Worm (Caenorhabditis elegans) whole organism, mixed stage, embryonic: ENCODE data around the gene W01D2.1.

Experiments
- M03D4.4 ChIP-seq: sonication (generic microtip); optimal IDR thresholded peaks from 2 replicates; lab custom pipeline; 2017; ENCODE audit warnings: mild to moderate bottlenecking, missing genetic modification characterization, missing compliant biosample characterization
- bed-3 ChIP-seq: fragments of 200-800 bp; sonication (Bioruptor generic); optimal IDR thresholded peaks from 3 replicates; lab custom pipeline; 2018; ENCODE audit warnings: mild to moderate bottlenecking, missing genetic modification characterization, moderate library complexity, missing compliant biosample characterization
- blmp-1 ChIP-seq: fragments of 150-350 bp; optimal IDR thresholded peaks from 2 replicates; lab custom pipeline; 2014; ENCODE audit warnings: missing biosample characterization, missing genetic modification characterization
- ceh-39 ChIP-seq: fragments of 150-350 bp; optimal IDR thresholded peaks from 2 replicates; lab custom pipeline; 2014; ENCODE audit warnings: missing biosample characterization, missing genetic modification characterization
- ceh-43 ChIP-seq: fragments of 200-800 bp; sonication (Bioruptor generic); optimal IDR thresholded peaks from 2 replicates; lab custom pipeline; 2018; ENCODE audit warnings: mild to moderate bottlenecking, missing genetic modification characterization, moderate library complexity, missing compliant biosample characterization
- ceh-83 ChIP-seq: fragments of 200-800 bp; sonication (Bioruptor generic); optimal IDR thresholded peaks from 2 replicates; lab custom pipeline; 2018; ENCODE audit warnings: mild to moderate bottlenecking, missing genetic modification characterization, missing compliant biosample characterization
- ces-1 ChIP-seq: fragments of 150-350 bp; optimal IDR thresholded peaks from 2 replicates; lab custom pipeline; 2014; ENCODE audit warnings: missing biosample characterization, missing genetic modification reagents, missing genetic modification characterization
- cnd-1 ChIP-seq: fragments of 200-800 bp; sonication (Bioruptor generic); optimal IDR thresholded peaks from 2 replicates; lab custom pipeline; 2018; ENCODE audit warnings: mild to moderate bottlenecking, missing genetic modification characterization, missing compliant biosample characterization
- drap-1 ChIP-seq: fragments of 200-800 bp; sonication (Bioruptor generic); optimal IDR thresholded peaks from 3 replicates; lab custom pipeline; 2018; ENCODE audit warnings: mild to moderate bottlenecking, missing genetic modification characterization, missing compliant biosample characterization
- elt-1 ChIP-seq: sonication (generic microtip); optimal IDR thresholded peaks from 2 replicates; lab custom pipeline; 2017; ENCODE audit warnings: missing genetic modification characterization, mild to moderate bottlenecking, missing compliant biosample characterization, antibody characterized with exemption, moderate library complexity, borderline replicate concordance; ENCODE audit not compliant: insufficient read depth
- elt-3 ChIP-seq: fragments of 150-350 bp; optimal IDR thresholded peaks from 2 replicates; lab custom pipeline; 2014; ENCODE audit warnings: missing biosample characterization, missing genetic modification characterization
- flh-1 ChIP-seq: fragments of 200-800 bp; sonication (Bioruptor generic); optimal IDR thresholded peaks from 2 replicates; lab custom pipeline; 2018; ENCODE audit warnings: mild to moderate bottlenecking, missing genetic modification characterization, moderate library complexity, missing compliant biosample characterization
- ham-2 ChIP-seq: fragments of 200-800 bp; sonication (Bioruptor generic); optimal IDR thresholded peaks from 2 replicates; lab custom pipeline; 2018; ENCODE audit warnings: mild to moderate bottlenecking, missing genetic modification characterization, missing compliant biosample characterization
- hlh-1 ChIP-seq: fragments of 150-350 bp; optimal IDR thresholded peaks from 2 replicates; lab custom pipeline; 2014; ENCODE audit warnings: missing biosample characterization, missing genetic modification reagents, missing genetic modification characterization
- lin-13 ChIP-seq: fragments of 150-350 bp; optimal IDR thresholded peaks from 2 replicates; lab custom pipeline; 2014; ENCODE audit warnings: missing biosample characterization, missing genetic modification characterization
- lin-32 ChIP-seq: fragments of 200-800 bp; sonication (Bioruptor generic); optimal IDR thresholded peaks from 2 replicates; lab custom pipeline; 2018; ENCODE audit warnings: mild to moderate bottlenecking, missing genetic modification characterization, missing compliant biosample characterization
- lsy-2 ChIP-seq: fragments of 150-350 bp; optimal IDR thresholded peaks from 2 replicates; lab custom pipeline; 2014; ENCODE audit warnings: missing biosample characterization, missing genetic modification characterization
- mab-5 ChIP-seq: fragments of 150-350 bp; optimal IDR thresholded peaks from 2 replicates; lab custom pipeline; 2014; ENCODE audit warnings: missing biosample characterization, missing genetic modification characterization
- mep-1 ChIP-seq: fragments of 150-350 bp; optimal IDR thresholded peaks from 2 replicates; lab custom pipeline; 2017; ENCODE audit warnings: missing biosample characterization, missing genetic modification reagents, missing genetic modification characterization, inconsistent platforms
- mls-2 ChIP-seq: sonication (generic microtip); optimal IDR thresholded peaks from 2 replicates; lab custom pipeline; 2016; ENCODE audit warnings: mild to moderate bottlenecking, missing genetic modification characterization, moderate library complexity, missing compliant biosample characterization
- nhr-2 ChIP-seq: fragments of 150-350 bp; optimal IDR thresholded peaks from 2 replicates; lab custom pipeline; 2014; ENCODE audit warnings: missing biosample characterization, missing genetic modification characterization
- nhr-237 ChIP-seq: fragments of 150-350 bp; optimal IDR thresholded peaks from 2 replicates; lab custom pipeline; 2014; ENCODE audit warnings: missing biosample characterization, missing genetic modification characterization
- nhr-28 ChIP-seq: fragments of 150-350 bp; optimal IDR thresholded peaks from 2 replicates; lab custom pipeline; 2014; ENCODE audit warnings: missing biosample characterization, missing genetic modification characterization
- nhr-76 ChIP-seq: sonication (generic microtip); optimal IDR thresholded peaks from 2 replicates; lab custom pipeline; 2017; ENCODE audit warnings: missing biosample characterization, missing genetic modification characterization
- pha-4 ChIP-seq: fragments of 150-350 bp; optimal IDR thresholded peaks from 2 replicates; lab custom pipeline; 2018; ENCODE audit warnings: missing biosample characterization, missing genetic modification reagents, missing genetic modification characterization
- sem-2 ChIP-seq: fragments of 200-800 bp; sonication (Bioruptor generic); optimal IDR thresholded peaks from 2 replicates; lab custom pipeline; 2018; ENCODE audit warnings: mild to moderate bottlenecking, missing genetic modification characterization, missing compliant biosample characterization
- sptf-1 ChIP-seq: sonication (generic microtip); optimal IDR thresholded peaks from 2 replicates; lab custom pipeline; 2017; ENCODE audit warnings: mild to moderate bottlenecking, missing genetic modification characterization, moderate library complexity, missing compliant biosample characterization
- tbx-8 ChIP-seq: fragments of 200-800 bp; sonication (Bioruptor generic); optimal IDR thresholded peaks from 2 replicates; lab custom pipeline; 2018; ENCODE audit warnings: mild to moderate bottlenecking, missing genetic modification characterization, moderate library complexity, missing compliant biosample characterization
- unc-120 ChIP-seq: sonication (generic microtip); optimal IDR thresholded peaks from 2 replicates; lab custom pipeline; 2017; ENCODE audit warnings: missing genetic modification characterization, missing compliant biosample characterization; ENCODE audit not compliant: poor library complexity, severe bottlenecking
- unc-62 ChIP-seq: fragments of 150-350 bp; optimal IDR thresholded peaks from 2 replicates; lab custom pipeline; 2014; ENCODE audit warnings: missing biosample characterization, missing genetic modification reagents, missing genetic modification characterization
- zip-8 ChIP-seq: fragments of 150-350 bp; optimal IDR thresholded peaks from 2 replicates; lab custom pipeline; 2014; ENCODE audit warnings: missing biosample characterization, missing genetic modification characterization

The W01D2.1 gene

DNA sequence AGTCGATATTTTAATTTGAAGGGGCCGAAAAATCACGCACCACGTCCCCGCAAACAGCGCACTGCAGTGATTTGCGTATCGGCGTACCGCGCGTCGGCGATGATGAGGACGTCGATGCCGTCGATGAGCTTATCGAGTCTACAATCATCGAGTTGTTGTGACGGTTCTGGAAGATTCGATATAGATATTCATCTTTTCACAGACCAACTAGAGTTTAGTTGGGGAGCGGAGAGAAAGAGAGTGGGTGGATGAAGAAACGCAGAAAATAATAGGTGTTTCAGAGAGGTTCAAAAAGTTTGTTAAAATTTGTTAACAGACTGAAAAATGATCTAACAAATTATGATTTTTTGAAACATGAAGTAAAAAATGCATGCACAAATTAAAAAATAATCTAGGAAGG lies 3.1 kb downstream of the W01D2.1 start, which contains the start of gene nhr-61:
Gene nhr-61, minus strand, starts transcription at position 168 of the 400 bp plus-strand sequence.
- no peak for TF ChIP-seq ces-1 (GFP tag; lab: Kevin White, UChicago)
- TF ChIP-seq elt-1 (tag; lab: Kevin White, UChicago), result peak; percentile 73
- TF ChIP-seq, all 35 proteins: peak for 1

DNA sequence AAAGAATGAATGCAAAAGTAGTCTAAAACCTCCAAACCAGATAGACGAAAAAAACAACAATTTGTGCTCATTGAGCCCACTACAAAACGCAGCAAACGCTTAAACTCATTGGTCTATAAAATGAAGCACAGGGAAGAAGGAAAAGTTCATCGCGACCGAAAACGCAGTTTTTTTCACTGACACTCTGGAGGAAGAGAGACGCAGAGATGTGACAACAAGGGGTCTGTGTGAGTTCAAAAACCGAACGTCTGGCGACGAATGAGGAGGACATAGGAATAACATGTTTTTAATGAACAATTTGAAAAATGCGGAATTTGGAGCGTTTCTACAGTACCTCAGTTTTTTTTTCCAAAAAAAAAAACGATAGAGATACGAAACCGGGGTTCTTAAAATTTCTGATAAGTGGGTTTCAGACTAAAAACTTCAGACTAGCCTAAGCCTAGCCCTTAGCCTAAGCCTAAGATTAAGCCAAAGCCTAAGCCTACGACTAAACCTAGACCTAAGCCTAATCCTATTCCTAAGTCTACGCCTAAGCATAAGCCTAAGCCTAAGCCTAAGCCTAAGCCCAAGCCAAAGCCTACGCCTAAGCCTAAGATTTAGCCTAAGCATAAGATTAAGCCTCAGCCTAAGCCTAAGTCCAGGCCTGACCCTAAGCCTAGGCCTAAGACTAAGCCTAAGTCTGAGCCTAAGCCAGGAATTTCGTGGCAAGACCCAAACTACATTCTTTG lies 4.1 kb downstream of the W01D2.1 start:
- TF ChIP-seq lin-32 (GFP tag; lab: Kevin White, UChicago) (no peak), ham-2 (peak; percentile 36), nhr-237 (tag; lab: Kevin White, UChicago) (no peak)

DNA sequence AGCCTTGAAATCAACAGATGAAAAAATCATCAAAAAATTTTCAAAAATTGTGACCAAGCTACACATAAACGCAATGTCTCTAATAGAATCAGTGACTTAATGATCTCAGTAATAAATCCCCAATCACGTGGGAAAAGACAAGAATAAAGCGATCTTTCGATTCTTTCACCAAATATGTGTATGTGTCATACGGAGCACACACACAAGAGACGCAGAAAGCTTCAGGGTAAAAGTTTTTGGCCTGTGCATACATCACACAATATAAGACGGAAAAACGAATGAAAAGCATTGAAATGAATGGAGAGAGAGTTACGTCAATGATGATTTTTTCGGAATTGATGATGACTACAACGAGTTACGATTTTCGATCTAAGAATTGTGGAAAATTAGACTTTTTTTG lies 5.1 kb downstream of the W01D2.1 start:
- TF ChIP-seq ces-1 (GFP tag; lab: Kevin White, UChicago) (no peak), pha-4 (tag; lab: Kevin White, UChicago) (no peak), sptf-1 (no peak), cnd-1 (tag; lab: Kevin White, UChicago) (no peak), ceh-83 (GFP tag; lab: Kevin White, UChicago) (no peak), blmp-1 (tag; lab: Kevin White, UChicago) (no peak), elt-1 (tag; lab: Kevin White, UChicago) (no peak), elt-3 (no peak), ceh-43 (GFP tag; lab: Kevin White, UChicago) (no peak), nhr-2 (tag; lab: Kevin White, UChicago) (no peak), unc-62 (GFP tag; lab: Kevin White, UChicago) (no peak), nhr-28 (tag; lab: Kevin White, UChicago) (no peak), mls-2 (tag; lab: Kevin White, UChicago) (no peak), lin-13 (tag; lab: Kevin White, UChicago) (no peak), hlh-1 (no peak), flh-1 (GFP tag; lab: Kevin White, UChicago) (no peak), bed-3 (GFP tag; lab: Kevin White, UChicago) (no peak), tbx-8 (GFP tag; lab: Kevin White, UChicago) (no peak), ceh-39 (tag; lab: Kevin White, UChicago) (no peak), nhr-237 (tag; lab: Kevin White, UChicago) (no peak)
- TF ChIP-seq, all 35 proteins: peak for 0

ce11 chrII:14822419-14822818 lies 7.1 kb downstream of the W01D2.1 start:
- no peak for TF ChIP-seq lin-13 (tag; lab: Kevin White, UChicago)
- TF ChIP-seq lsy-2 (tag; lab: Kevin White, UChicago), result no peak
- TF ChIP-seq unc-62 (GFP tag; lab: Kevin White, UChicago), result peak; percentile 9
- peak; percentile 67 for TF ChIP-seq elt-1 (tag; lab: Kevin White, UChicago)
- peak; percentile 70 for TF ChIP-seq nhr-237 (tag; lab: Kevin White, UChicago)
- peak; percentile 73 for TF ChIP-seq pha-4 (tag; lab: Kevin White, UChicago)
- TF ChIP-seq nhr-2 (tag; lab: Kevin White, UChicago), result no peak
- no peak for TF ChIP-seq unc-120
- TF ChIP-seq elt-3, result peak; percentile 62
- TF ChIP-seq mls-2 (tag; lab: Kevin White, UChicago), result no peak
- TF ChIP-seq sem-2, result no peak
- no peak for TF ChIP-seq flh-1 (GFP tag; lab: Kevin White, UChicago)
- peak; percentile 89 for TF ChIP-seq ham-2
- TF ChIP-seq tbx-8 (GFP tag; lab: Kevin White, UChicago), result no peak
- no peak for TF ChIP-seq nhr-76 (tag; lab: Kevin White, UChicago)
- TF ChIP-seq M03D4.4 (tag; lab: Kevin White, UChicago), result no peak
- TF ChIP-seq zip-8 (tag; lab: Kevin White, UChicago), result no peak
- TF ChIP-seq mep-1, result peak; percentile 20
- TF ChIP-seq ceh-39 (tag; lab: Kevin White, UChicago), result no peak
- TF ChIP-seq mab-5, result no peak
- no peak for TF ChIP-seq nhr-28 (tag; lab: Kevin White, UChicago)
- no peak for TF ChIP-seq blmp-1 (tag; lab: Kevin White, UChicago)
- no peak for TF ChIP-seq ceh-83 (GFP tag; lab: Kevin White, UChicago)
- TF ChIP-seq drap-1, result no peak
- no peak for TF ChIP-seq sptf-1
- no peak for TF ChIP-seq ceh-43 (GFP tag; lab: Kevin White, UChicago)
